Worm (Caenorhabditis elegans): ENCODE results near the gene C30G12.4.

- TF ChIP-seq ztf-23 (GFP tag; IDR thresholded peaks at IDR 0.05), result no peak
- TF ChIP-seq flt-1 (GFP tag; IDR thresholded peaks at IDR 0.05), result no peak
Observed at ce11 chrII:7251978-7252377, 10.0 kb upstream of the C30G12.4 start, which contains the start of the genes prx-13 and ada-2.

All from whole organism, midembryonic.